Comparison of ENCODE assay signal across 5 worm cellular contexts in genomic region chrX:8944078-8944477, ce11.
TF ChIP-seq lines count a peak whose summit lies in the region.

No protein-coding gene starts in this region.

TF ChIP-seq in whole organism, L1 larva, 84 proteins besides CTCF, POLR2A, EP300 and RAD21 (continues in another document):
- no peak for TF ChIP-seq nhr-84 (tag; optimal IDR thresholded peaks at IDR 0.05; lab: Kevin White, UChicago)
- TF ChIP-seq nhr-76 (tag; optimal IDR thresholded peaks at IDR 0.05; lab: Kevin White, UChicago) = no peak
- TF ChIP-seq unc-62 (GFP tag; optimal IDR thresholded peaks at IDR 0.05; lab: Kevin White, UChicago) = no peak
- TF ChIP-seq C34B4.2 (tag; optimal IDR thresholded peaks at IDR 0.05; lab: Kevin White, UChicago) = no peak
- no peak for TF ChIP-seq hlh-4 (tag; optimal IDR thresholded peaks at IDR 0.05; lab: Kevin White, UChicago)
- no peak for TF ChIP-seq nhr-28 (tag; optimal IDR thresholded peaks at IDR 0.05; lab: Kevin White, UChicago)
- no peak for TF ChIP-seq lin-15B (tag; optimal IDR thresholded peaks at IDR 0.05; lab: Kevin White, UChicago)
- TF ChIP-seq F16B12.6 (tag; optimal IDR thresholded peaks at IDR 0.05; lab: Kevin White, UChicago) = no peak
- TF ChIP-seq hlh-17 (GFP tag; optimal IDR thresholded peaks at IDR 0.05; lab: Kevin White, UChicago; ENCODE audit: borderline replicate concordance) = no peak
- peak; percentile 13 for TF ChIP-seq nhr-71 (tag; optimal IDR thresholded peaks at IDR 0.05; lab: Kevin White, UChicago)
- no peak for TF ChIP-seq mep-1 (tag; optimal IDR thresholded peaks at IDR 0.05; lab: Kevin White, UChicago)
- TF ChIP-seq Y116A8C.19 (tag; optimal IDR thresholded peaks at IDR 0.05; lab: Kevin White, UChicago; ENCODE audit: borderline replicate concordance) = no peak
- TF ChIP-seq zip-4 (GFP tag; optimal IDR thresholded peaks at IDR 0.05; lab: Kevin White, UChicago) = no peak
- no peak for TF ChIP-seq pag-3 (tag; optimal IDR thresholded peaks at IDR 0.05; lab: Kevin White, UChicago; ENCODE audit: borderline replicate concordance, insufficient read depth)
- TF ChIP-seq rnt-1 (tag; optimal IDR thresholded peaks at IDR 0.05; lab: Kevin White, UChicago) = peak; percentile 40
- TF ChIP-seq irx-1 (tag; optimal IDR thresholded peaks at IDR 0.05; lab: Kevin White, UChicago) = no peak
- TF ChIP-seq lin-39 (tag; optimal IDR thresholded peaks at IDR 0.05; lab: Kevin White, UChicago) = no peak
- TF ChIP-seq snu-23 (GFP tag; optimal IDR thresholded peaks at IDR 0.05; lab: Kevin White, UChicago) = peak; percentile 54

TF ChIP-seq in whole organism, L3 larva, 47 proteins besides CTCF, POLR2A, EP300 and RAD21:
- no peak for TF ChIP-seq nhr-67 (tag; optimal IDR thresholded peaks at IDR 0.05; lab: Kevin White, UChicago)
- no peak for TF ChIP-seq unc-62 (GFP tag; optimal IDR thresholded peaks at IDR 0.05; lab: Kevin White, UChicago)
- TF ChIP-seq tbx-2 (tag; optimal IDR thresholded peaks at IDR 0.05; lab: Kevin White, UChicago) = no peak
- peak; percentile 33 for TF ChIP-seq pha-4 (tag; optimal IDR thresholded peaks at IDR 0.05; lab: Kevin White, UChicago)

TF ChIP-seq in whole organism, early embryonic, 17 proteins besides CTCF, POLR2A, EP300 and RAD21:
- TF ChIP-seq scrt-1 (GFP tag; IDR thresholded peaks at IDR 0.05; lab: Robert Waterston, UW) (peak; percentile 78), ceh-13 (GFP tag; optimal IDR thresholded peaks at IDR 0.05; lab: Kevin White, UChicago) (no peak), F13C5.2 (tag; optimal IDR thresholded peaks at IDR 0.05; lab: Kevin White, UChicago) (no peak), hmbx-1 (tag; optimal IDR thresholded peaks at IDR 0.05; lab: Kevin White, UChicago) (no peak), aly-1 (tag; optimal IDR thresholded peaks at IDR 0.05; lab: Kevin White, UChicago) (no peak), B0310.2 (tag; optimal IDR thresholded peaks at IDR 0.05; lab: Kevin White, UChicago) (no peak), ceh-36 (tag; optimal IDR thresholded peaks at IDR 0.05; lab: Kevin White, UChicago) (peak; percentile 34), sea-1 (GFP tag; conservative IDR thresholded peaks at IDR 0.05; lab: Robert Waterston, UW) (0 out of 2 replicates have a peak, but pooled peaks have one; percentile 9), ama-1 (optimal IDR thresholded peaks at IDR 0.05; lab: Kevin White, UChicago) (no peak), tra-4 (tag; optimal IDR thresholded peaks at IDR 0.05; lab: Kevin White, UChicago) (no peak), hmg-4 (GFP tag; optimal IDR thresholded peaks at IDR 0.05; lab: Kevin White, UChicago) (peak; percentile 37), pes-1 (GFP tag; IDR thresholded peaks at IDR 0.05; lab: Robert Waterston, UW) (peak; percentile 87), ets-7 (tag; optimal IDR thresholded peaks at IDR 0.05; lab: Kevin White, UChicago) (no peak), hnd-1 (tag; optimal IDR thresholded peaks at IDR 0.05; lab: Kevin White, UChicago) (peak; percentile 15), tbx-11 (GFP tag; IDR thresholded peaks at IDR 0.05; lab: Robert Waterston, UW) (peak; percentile 86), flt-1 (GFP tag; IDR thresholded peaks at IDR 0.05; lab: Robert Waterston, UW) (peak; percentile 65; the same call in 1 of the 2 replicates), tbx-37 (GFP tag; conservative IDR thresholded peaks at IDR 0.05; lab: Robert Waterston, UW) (peak; percentile 68; the same call in 1 of the 2 replicates)

TF ChIP-seq in whole organism, midembryonic, 9 proteins besides CTCF, POLR2A, EP300 and RAD21:
- TF ChIP-seq ztf-29 (GFP tag; IDR thresholded peaks at IDR 0.05; lab: Robert Waterston, UW) = peak; percentile 63
- peak; percentile 69; the same call in 1 of the 2 replicates for TF ChIP-seq ztf-23 (GFP tag; IDR thresholded peaks at IDR 0.05; lab: Robert Waterston, UW)
- 0 out of 2 replicates have a peak, but pooled peaks have one; percentile 9 for TF ChIP-seq T22C8.4 (GFP tag; IDR thresholded peaks at IDR 0.05; lab: Robert Waterston, UW)
- peak; percentile 67; the same call in 1 of the 2 replicates for TF ChIP-seq tab-1 (GFP tag; IDR thresholded peaks at IDR 0.05; lab: Robert Waterston, UW)
- no peak for TF ChIP-seq med-1 (GFP tag; optimal IDR thresholded peaks at IDR 0.05; lab: Kevin White, UChicago; ENCODE audit: insufficient read depth)
- peak; percentile 66 for TF ChIP-seq ref-1 (GFP tag; conservative IDR thresholded peaks at IDR 0.05; lab: Robert Waterston, UW)
- TF ChIP-seq flt-1 (GFP tag; IDR thresholded peaks at IDR 0.05; lab: Robert Waterston, UW) = no peak; the same call in 1 of the 2 replicates
- no peak for TF ChIP-seq klf-2 (GFP tag; conservative IDR thresholded peaks at IDR 0.05; lab: Robert Waterston, UW)
- no peak for TF ChIP-seq cog-1 (tag; optimal IDR thresholded peaks at IDR 0.05; lab: Kevin White, UChicago)

TF ChIP-seq in whole organism, young adult, 124 proteins besides CTCF, POLR2A, EP300 and RAD21:
- TF ChIP-seq F10E7.11 (tag; optimal IDR thresholded peaks at IDR 0.05; lab: Kevin White, UChicago) (no peak), lin-35 (GFP tag; optimal IDR thresholded peaks at IDR 0.05; lab: Kevin White, UChicago) (no peak), hlh-12 (tag; optimal IDR thresholded peaks at IDR 0.05; lab: Kevin White, UChicago) (no peak), ceh-40 (GFP tag; IDR thresholded peaks at IDR 0.05; lab: Robert Waterston, UW) (peak; percentile 19; the same call in 1 of the 2 replicates), ztf-18 (tag; optimal IDR thresholded peaks at IDR 0.05; lab: Kevin White, UChicago) (peak; percentile 34), pbrm-1 (GFP tag; IDR thresholded peaks at IDR 0.05; lab: Robert Waterston, UW) (peak; percentile 69), D2030.7 (GFP tag; IDR thresholded peaks at IDR 0.05; lab: Robert Waterston, UW) (peak; percentile 57), bed-2 (GFP tag; IDR thresholded peaks at IDR 0.05; lab: Robert Waterston, UW) (no peak), tbp1 (GFP tag; optimal IDR thresholded peaks at IDR 0.05; lab: Kevin White, UChicago) (peak; percentile 93), B0261.1 (tag; optimal IDR thresholded peaks at IDR 0.05; lab: Kevin White, UChicago) (peak; percentile 77), F23B12.7 (tag; optimal IDR thresholded peaks at IDR 0.05; lab: Kevin White, UChicago; ENCODE audit: insufficient read depth) (peak; percentile 29), mcd-1 (GFP tag; IDR thresholded peaks at IDR 0.05; lab: Robert Waterston, UW) (0 out of 2 replicates have a peak, but pooled peaks have one; percentile 37), snpc-4 (GFP tag; optimal IDR thresholded peaks at IDR 0.05; lab: Kevin White, UChicago) (peak; percentile 22), snpc-4 (tag; optimal IDR thresholded peaks at IDR 0.05; lab: Kevin White, UChicago) (peak in 1 of 4 experiments; percentile 46), die-1 (tag; optimal IDR thresholded peaks at IDR 0.05; lab: Kevin White, UChicago) (peak; percentile 68), nhr-90 (tag; optimal IDR thresholded peaks at IDR 0.05; lab: Kevin White, UChicago) (peak; percentile 13), hmg-1.2 (GFP tag; IDR thresholded peaks at IDR 0.05; lab: Robert Waterston, UW) (peak; percentile 68), F57A8.1 (GFP tag; optimal IDR thresholded peaks at IDR 0.05; lab: Kevin White, UChicago) (no peak), attf-5 (GFP tag; optimal IDR thresholded peaks at IDR 0.05; lab: Kevin White, UChicago) (peak; percentile 18), dox-1 (GFP tag; IDR thresholded peaks at IDR 0.05; lab: Robert Waterston, UW) (peak; percentile 58), ekl-4 (GFP tag; IDR thresholded peaks at IDR 0.05; lab: Robert Waterston, UW) (0 out of 2 replicates have a peak, but pooled peaks have one; percentile 31), hsf-1 (GFP tag; IDR thresholded peaks at IDR 0.05; lab: Robert Waterston, UW) (no peak), him-1 (tag; optimal IDR thresholded peaks at IDR 0.05; lab: Kevin White, UChicago) (peak; percentile 55), snpc-3.4 (tag; optimal IDR thresholded peaks at IDR 0.05; lab: Kevin White, UChicago) (peak; percentile 34), rpc-1 (optimal IDR thresholded peaks at IDR 0.05; lab: Kevin White, UChicago) (peak; percentile 62), rpc-1 (tag; optimal IDR thresholded peaks at IDR 0.05; lab: Kevin White, UChicago) (peak; percentile 78), cebp-1 (GFP tag; IDR thresholded peaks at IDR 0.05; lab: Robert Waterston, UW) (no peak), cebp-1 (tag; optimal IDR thresholded peaks at IDR 0.05; lab: Kevin White, UChicago) (peak; percentile 23), ama-1 (optimal IDR thresholded peaks at IDR 0.05; lab: Kevin White, UChicago) (no peak), ama-1 (GFP tag; optimal IDR thresholded peaks at IDR 0.05; lab: Kevin White, UChicago) (peak in 1 of 2 experiments; percentile 36), lin-26 (GFP tag; IDR thresholded peaks at IDR 0.05; lab: Robert Waterston, UW) (peak; percentile 77; the same call in 1 of the 2 replicates), snpc-1.3 (tag; optimal IDR thresholded peaks at IDR 0.05; lab: Kevin White, UChicago; ENCODE audit: insufficient read depth) (peak; percentile 24), K11D2.4 (GFP tag; IDR thresholded peaks at IDR 0.05; lab: Robert Waterston, UW) (no peak)

Comparison
In these comparisons a context has a peak if more than half of its experiments do, and no peak if none do; other contexts are left out.
1. Of the 8 proteins assayed by ChIP-seq in both whole organism, young adult and whole organism, L1 larva: peak only in whole organism, young adult: none; only in whole organism, L1 larva: none; in both: nhr-90; in neither: 4; mixed calls (peak in some experiments, not most) for 3.